Worm (Caenorhabditis elegans): Measurements from ENCODE around the gene K02E10.5.

Gene K02E10.5

ce11 chrX:2495865-2496314 lies 17.2 kb upstream of the K02E10.5 start, which contains the start of gene rabr-1:
Gene rabr-1, plus strand, starts transcription at chrX:2496180.
- peak; percentile 7 for TF ChIP-seq ceh-34 (tag; optimal IDR thresholded peaks at IDR 0.05)
- peak; percentile 12 for TF ChIP-seq ceh-18 (tag; optimal IDR thresholded peaks at IDR 0.05)
- TF ChIP-seq unc-3 (GFP tag; conservative IDR thresholded peaks at IDR 0.05) = no peak
- no peak for TF ChIP-seq unc-3 (tag; optimal IDR thresholded peaks at IDR 0.05)
- TF ChIP-seq tbx-2 (tag; optimal IDR thresholded peaks at IDR 0.05) = peak; percentile 56
- TF ChIP-seq T23F11.4 (GFP tag; optimal IDR thresholded peaks at IDR 0.05) = no peak
- no peak for TF ChIP-seq ceh-48 (tag; optimal IDR thresholded peaks at IDR 0.05)
- TF ChIP-seq C38D4.7 (GFP tag; optimal IDR thresholded peaks at IDR 0.05) = no peak

DNA sequence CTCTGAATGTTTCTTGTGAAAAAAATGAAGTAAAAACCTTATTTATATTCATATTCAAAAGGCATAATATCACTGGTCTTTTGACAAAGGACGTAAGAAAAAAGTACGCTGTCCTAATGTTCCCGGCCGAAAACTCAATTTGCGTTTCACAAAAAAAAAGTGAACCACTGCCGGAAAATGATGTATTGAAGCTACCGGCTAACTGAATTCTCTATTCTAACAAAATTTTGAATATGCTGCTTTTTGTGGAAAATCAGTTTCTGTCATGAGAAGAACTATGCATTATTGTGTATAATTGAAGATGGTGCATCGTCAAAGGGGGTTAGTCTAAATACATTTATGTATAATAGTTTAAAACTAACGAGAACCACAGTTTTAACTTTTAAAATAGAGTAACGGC lies 15.6 kb upstream of the K02E10.5 start:
- TF ChIP-seq unc-42 (tag; optimal IDR thresholded peaks at IDR 0.05) (peak; percentile 60), unc-55 (GFP tag; optimal IDR thresholded peaks at IDR 0.05) (no peak)

- TF ChIP-seq rnt-1 (tag; optimal IDR thresholded peaks at IDR 0.05) (no peak), lin-11 (tag; optimal IDR thresholded peaks at IDR 0.05) (no peak), hlh-8 (tag; optimal IDR thresholded peaks at IDR 0.05) (no peak), ceh-14 (tag; optimal IDR thresholded peaks at IDR 0.05) (no peak), fkh-10 (GFP tag; optimal IDR thresholded peaks at IDR 0.05) (no peak), odd-2 (tag; optimal IDR thresholded peaks at IDR 0.05) (no peak), ceh-34 (tag; optimal IDR thresholded peaks at IDR 0.05) (no peak), hlh-15 (tag; optimal IDR thresholded peaks at IDR 0.05) (no peak), ahr-1 (tag; optimal IDR thresholded peaks at IDR 0.05) (no peak), syd-9 (tag; optimal IDR thresholded peaks at IDR 0.05) (no peak)
Measured at ce11 chrX:2493586-2494175, 15.0 kb upstream of the K02E10.5 start.

DNA sequence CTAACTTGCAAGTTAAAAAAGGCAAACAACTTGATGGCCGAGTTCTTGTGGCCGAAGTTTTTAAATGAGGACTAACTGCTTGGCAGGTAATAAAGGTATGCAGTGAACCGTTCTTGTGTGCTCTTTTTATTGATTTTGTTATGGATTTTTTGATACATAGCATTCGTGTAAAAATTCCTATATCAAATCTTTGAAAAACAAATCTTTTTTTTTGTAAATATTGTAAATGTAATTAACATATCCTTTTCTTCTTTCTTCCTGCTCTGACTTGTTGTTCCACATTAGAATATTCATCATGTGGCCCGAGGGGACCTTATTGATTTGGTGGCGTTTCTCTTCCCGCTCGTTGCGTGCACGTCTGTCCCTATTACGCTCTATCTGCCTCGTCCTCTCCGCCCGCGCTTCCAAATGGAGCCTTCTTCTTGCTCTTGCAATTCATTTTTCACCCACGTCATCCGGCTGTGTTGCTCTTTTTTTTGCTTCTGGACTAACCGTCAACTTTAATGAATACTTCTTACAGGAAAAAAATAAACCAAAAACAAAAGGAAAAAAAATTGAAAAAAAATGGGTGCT lies 9.9 kb upstream of the K02E10.5 start, which contains the start of gene hid-1:
hid-1 (plus strand) TSS at position 523 of the 573 bp plus-strand sequence.
- no peak for TF ChIP-seq hlh-13 (GFP tag; optimal IDR thresholded peaks at IDR 0.05)
- no peak for TF ChIP-seq dmd-4 (tag; optimal IDR thresholded peaks at IDR 0.05; ENCODE audit: borderline replicate concordance)
- no peak for TF ChIP-seq Y22D7AL.16 (tag; optimal IDR thresholded peaks at IDR 0.05)
- TF ChIP-seq ceh-2 (tag; optimal IDR thresholded peaks at IDR 0.05) = peak; percentile 55
- TF ChIP-seq hlh-8 (tag; optimal IDR thresholded peaks at IDR 0.05) = no peak
- TF ChIP-seq fax-1 (tag; optimal IDR thresholded peaks at IDR 0.05) = no peak
- TF ChIP-seq zip-5 (tag; optimal IDR thresholded peaks at IDR 0.05) = no peak
- peak; percentile 35 for TF ChIP-seq nfya-1 (tag; optimal IDR thresholded peaks at IDR 0.05)
- TF ChIP-seq ceh-34 (tag; optimal IDR thresholded peaks at IDR 0.05) = no peak
- TF ChIP-seq ceh-24 (tag; optimal IDR thresholded peaks at IDR 0.05) = no peak
- peak; percentile 89 for TF ChIP-seq unc-42 (tag; optimal IDR thresholded peaks at IDR 0.05)
- peak; percentile 6 for TF ChIP-seq ceh-14 (tag; optimal IDR thresholded peaks at IDR 0.05)
- peak; percentile 53 for TF ChIP-seq tbx-2 (tag; optimal IDR thresholded peaks at IDR 0.05)
- TF ChIP-seq ref-2 (tag; optimal IDR thresholded peaks at IDR 0.05) = no peak
- TF ChIP-seq ama-1 (optimal IDR thresholded peaks at IDR 0.05) = no peak
- TF ChIP-seq syd-9 (tag; optimal IDR thresholded peaks at IDR 0.05) = no peak
- peak; percentile 76 for TF ChIP-seq ceh-48 (tag; optimal IDR thresholded peaks at IDR 0.05)
- no peak for TF ChIP-seq fkh-10 (GFP tag; optimal IDR thresholded peaks at IDR 0.05)
- no peak for TF ChIP-seq ztf-16 (tag; optimal IDR thresholded peaks at IDR 0.05)
- no peak for TF ChIP-seq fkh-6 (tag; optimal IDR thresholded peaks at IDR 0.05)
- peak; percentile 18 for TF ChIP-seq ets-4 (tag; optimal IDR thresholded peaks at IDR 0.05)
- no peak for TF ChIP-seq ceh-18 (tag; optimal IDR thresholded peaks at IDR 0.05)
- no peak for TF ChIP-seq gmeb-2 (tag; optimal IDR thresholded peaks at IDR 0.05)
- no peak for TF ChIP-seq pax-1 (tag; optimal IDR thresholded peaks at IDR 0.05)
- no peak for TF ChIP-seq pha-2 (tag; optimal IDR thresholded peaks at IDR 0.05)
- no peak for TF ChIP-seq ttx-3 (tag; optimal IDR thresholded peaks at IDR 0.05)
- no peak for TF ChIP-seq pqm-1 (tag; optimal IDR thresholded peaks at IDR 0.05)
- peak; percentile 74 for TF ChIP-seq ceh-31 (tag; optimal IDR thresholded peaks at IDR 0.05)
- TF ChIP-seq ceh-30 (tag; optimal IDR thresholded peaks at IDR 0.05) = no peak
- TF ChIP-seq unc-86 (tag; optimal IDR thresholded peaks at IDR 0.05) = peak; percentile 20
- TF ChIP-seq madf-2 (tag; optimal IDR thresholded peaks at IDR 0.05) = no peak
- TF ChIP-seq eyg-1 (tag; optimal IDR thresholded peaks at IDR 0.05) = no peak
- TF ChIP-seq K02D7.2 (tag; optimal IDR thresholded peaks at IDR 0.05) = no peak
- TF ChIP-seq nhr-232 (tag; optimal IDR thresholded peaks at IDR 0.05) = no peak
- TF ChIP-seq lim-6 (tag; optimal IDR thresholded peaks at IDR 0.05) = peak; percentile 16
